Fruit fly (Drosophila melanogaster): ENCODE measurements around the gene Ppm1.

- TF ChIP-seq rn (GFP tag; IDR thresholded peaks at IDR 0.05) (no peak), CG8159 (tag; optimal IDR thresholded peaks at IDR 0.05) (no peak), CG9948 (tag; optimal IDR thresholded peaks at IDR 0.05) (peak; percentile 4), CG13204 (GFP tag; optimal IDR thresholded peaks at IDR 0.05) (no peak)
Measured at dm6 chr3L:559390-560034, 21.6 kb upstream of the Ppm1 start.

All from whole organism, pupa.